Fruit fly (Drosophila melanogaster): ENCODE results near the gene lsn.
A peak's percentile ranks its signal among the peaks of the same experiment; 100 is the strongest.

DNA sequence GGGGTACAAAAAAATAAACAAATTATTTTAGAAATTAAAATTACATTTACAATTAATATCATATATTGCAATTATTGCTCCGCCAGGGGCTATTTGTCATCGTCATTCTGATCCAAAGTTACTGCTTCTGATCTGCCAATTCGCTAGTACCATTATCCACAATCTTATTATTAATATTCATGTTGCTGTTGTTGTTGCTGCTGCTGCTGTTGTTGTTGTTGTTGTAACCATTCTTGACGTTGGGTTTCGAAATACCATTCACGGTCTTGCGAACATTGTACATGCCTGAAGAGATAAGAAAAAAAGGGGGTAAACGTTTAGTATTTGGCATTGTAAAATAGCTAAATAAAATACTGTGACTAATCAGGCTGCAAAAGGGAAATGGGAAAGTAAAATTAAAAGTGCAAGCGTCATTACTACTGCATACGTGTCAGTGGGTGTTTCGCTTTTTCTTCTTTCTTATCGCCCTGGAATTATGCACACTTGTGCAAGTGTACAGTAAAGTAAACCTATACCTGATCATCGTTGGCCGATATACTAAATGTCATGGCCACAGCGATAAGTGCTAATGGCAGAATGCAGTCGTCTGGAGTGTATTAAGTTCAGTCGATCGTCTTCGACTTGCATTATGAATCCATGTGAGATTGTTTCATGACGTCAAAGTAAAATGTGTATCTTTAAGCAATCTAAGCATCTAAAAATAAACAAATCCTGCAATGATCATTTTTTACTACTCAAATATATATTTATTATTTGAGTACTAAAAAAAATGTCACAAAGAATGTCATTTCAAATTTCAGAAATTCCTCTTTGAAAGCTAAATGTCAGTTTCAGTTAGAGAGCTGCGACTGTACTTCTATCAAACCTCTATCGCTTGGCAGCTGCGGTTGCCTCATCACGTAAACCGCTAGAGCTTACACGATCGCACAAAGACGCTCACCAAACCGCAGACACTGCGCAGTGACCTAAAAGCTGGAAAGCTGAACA lies 13.1 kb upstream of the lsn start:
- TF ChIP-seq EcR (GFP tag; optimal IDR thresholded peaks at IDR 0.05) (peak; percentile 80), CG17806 (tag; optimal IDR thresholded peaks at IDR 0.05) (no peak), Pif1A (GFP tag; optimal IDR thresholded peaks at IDR 0.05) (no peak), CG34367 (tag; optimal IDR thresholded peaks at IDR 0.05) (no peak), CG32121 (GFP tag; IDR thresholded peaks at IDR 0.05) (no peak), gl (tag; optimal IDR thresholded peaks at IDR 0.05) (no peak), D1 (tag; optimal IDR thresholded peaks at IDR 0.05) (no peak)
